Fruit fly (Drosophila melanogaster): Measurements from ENCODE around the gene cal1.

cal1 gene

DNA sequence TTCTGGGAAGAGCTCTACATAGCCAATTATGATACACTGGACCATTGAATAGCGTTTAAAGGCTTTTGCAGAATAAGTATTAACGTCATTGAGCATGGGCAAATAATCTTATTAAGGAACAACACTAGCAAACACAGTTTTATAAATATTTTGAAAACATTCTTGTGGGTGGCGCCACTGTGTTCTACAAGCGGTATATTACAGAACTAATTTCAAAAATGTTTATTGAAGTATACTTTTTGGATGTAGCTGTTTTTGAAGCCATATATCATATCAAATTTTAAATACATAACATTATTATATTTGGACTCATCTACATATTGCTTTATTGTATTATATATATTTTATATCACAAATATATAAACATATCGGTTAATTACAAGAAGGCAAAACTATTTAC lies 20.8 kb downstream of the cal1 start:
- TF ChIP-seq CTCF (GFP tag; optimal IDR thresholded peaks at IDR 0.05), result peak; percentile 93
- no peak for TF ChIP-seq tup (GFP tag; optimal IDR thresholded peaks at IDR 0.05)
- TF ChIP-seq Hr3 (GFP tag; optimal IDR thresholded peaks at IDR 0.05), result no peak
- TF ChIP-seq zen (tag; optimal IDR thresholded peaks at IDR 0.05), result no peak
- TF ChIP-seq CG1529 (GFP tag; optimal IDR thresholded peaks at IDR 0.05), result no peak
- TF ChIP-seq abd-A (tag; optimal IDR thresholded peaks at IDR 0.05), result no peak
- TF ChIP-seq run (tag; optimal IDR thresholded peaks at IDR 0.05), result no peak
- no peak for TF ChIP-seq phol (tag; optimal IDR thresholded peaks at IDR 0.05)
- no peak for TF ChIP-seq CG14441 (GFP tag; IDR thresholded peaks at IDR 0.05)
- peak; percentile 50 for TF ChIP-seq stwl (tag; optimal IDR thresholded peaks at IDR 0.05)
- no peak for TF ChIP-seq CG9932 (GFP tag; IDR thresholded peaks at IDR 0.05)
- TF ChIP-seq E2f1 (GFP tag; IDR thresholded peaks at IDR 0.05), result no peak
- no peak for TF ChIP-seq bigmax (GFP tag; optimal IDR thresholded peaks at IDR 0.05)
- no peak for TF ChIP-seq YL-1 (GFP tag; optimal IDR thresholded peaks at IDR 0.05)
- TF ChIP-seq ac (GFP tag; optimal IDR thresholded peaks at IDR 0.05), result no peak
- TF ChIP-seq CG1603 (tag; optimal IDR thresholded peaks at IDR 0.05), result no peak
- no peak for TF ChIP-seq sim (GFP tag; IDR thresholded peaks at IDR 0.05)
- no peak for TF ChIP-seq lov (optimal IDR thresholded peaks at IDR 0.05)
- TF ChIP-seq lov (GFP tag; IDR thresholded peaks at IDR 0.05), result no peak
- TF ChIP-seq CG5245 (GFP tag; optimal IDR thresholded peaks at IDR 0.05), result no peak
- TF ChIP-seq CG6791 (GFP tag; IDR thresholded peaks at IDR 0.05; ENCODE audit: partially characterized antibody), result no peak
- peak; percentile 20; the same call in 1 of the 2 replicates for TF ChIP-seq CG32532 (GFP tag; IDR thresholded peaks at IDR 0.05)
- peak; percentile 42 for TF ChIP-seq sd (tag; optimal IDR thresholded peaks at IDR 0.05)
- TF ChIP-seq CG9437 (GFP tag; optimal IDR thresholded peaks at IDR 0.05), result no peak
- TF ChIP-seq ab (GFP tag; optimal IDR thresholded peaks at IDR 0.05), result no peak
- no peak for TF ChIP-seq Ptx1 (GFP tag; IDR thresholded peaks at IDR 0.05)
- TF ChIP-seq croc (GFP tag; conservative IDR thresholded peaks at IDR 0.05), result no peak
- TF ChIP-seq fu2 (GFP tag; optimal IDR thresholded peaks at IDR 0.05), result no peak

- TF ChIP-seq vvl (GFP tag; IDR thresholded peaks at IDR 0.05), result peak; percentile 15; the same call in 1 of the 2 replicates
- TF ChIP-seq Gsc (GFP tag; IDR thresholded peaks at IDR 0.05), result no peak
- no peak for TF ChIP-seq chn (GFP tag; optimal IDR thresholded peaks at IDR 0.05)
- no peak for TF ChIP-seq CG3281 (GFP tag; optimal IDR thresholded peaks at IDR 0.05)
- peak; percentile 6 for TF ChIP-seq gsb-n (tag; optimal IDR thresholded peaks at IDR 0.05)
- no peak for TF ChIP-seq CG14441 (GFP tag; IDR thresholded peaks at IDR 0.05)
- TF ChIP-seq oc (tag; optimal IDR thresholded peaks at IDR 0.05), result peak; percentile 4
- peak; percentile 2 for TF ChIP-seq Blimp-1 (GFP tag; optimal IDR thresholded peaks at IDR 0.05)
- no peak for TF ChIP-seq Adf1 (GFP tag; IDR thresholded peaks at IDR 0.05)
- peak; percentile 56 for TF ChIP-seq Neu2 (GFP tag; optimal IDR thresholded peaks at IDR 0.05; ENCODE audit: borderline replicate concordance)
- no peak for TF ChIP-seq CG11456 (GFP tag; IDR thresholded peaks at IDR 0.05)
Observed at dm6 chr3R:17110880-17111726, 23.0 kb downstream of the cal1 start.

DNA sequence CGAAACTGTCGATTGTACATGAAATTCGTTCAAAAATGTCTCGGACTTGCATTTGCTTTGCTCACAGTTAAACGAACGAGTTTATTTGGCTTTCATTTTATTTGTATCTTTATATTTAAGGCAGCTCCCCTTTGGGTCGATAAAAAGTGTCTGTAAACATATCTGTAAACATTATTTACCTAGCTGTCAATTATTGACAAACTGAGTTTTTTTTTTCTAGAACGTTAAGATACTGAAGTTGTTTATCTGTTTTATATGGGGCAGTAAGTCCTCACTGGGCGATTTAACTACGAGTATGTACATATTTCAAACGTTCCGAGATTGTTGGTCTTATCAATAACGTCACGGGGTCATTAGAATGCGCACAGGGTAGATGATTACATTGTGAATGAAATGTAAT lies 27.6 kb downstream of the cal1 start:
- TF ChIP-seq CHES-1-like (GFP tag; optimal IDR thresholded peaks at IDR 0.05), result no peak
- no peak for TF ChIP-seq Sox102F (GFP tag; optimal IDR thresholded peaks at IDR 0.05)
- no peak for TF ChIP-seq Side (GFP tag; optimal IDR thresholded peaks at IDR 0.05)
- no peak for TF ChIP-seq Hsf (GFP tag; optimal IDR thresholded peaks at IDR 0.05)
- TF ChIP-seq fru (optimal IDR thresholded peaks at IDR 0.05), result no peak
- no peak for TF ChIP-seq CG31365 (tag; optimal IDR thresholded peaks at IDR 0.05)
- no peak for TF ChIP-seq Ets65A (GFP tag)
- TF ChIP-seq sens-2 (GFP tag; IDR thresholded peaks at IDR 0.05), result no peak
- TF ChIP-seq CG17802 (tag; optimal IDR thresholded peaks at IDR 0.05), result no peak
- TF ChIP-seq D (optimal IDR thresholded peaks at IDR 0.05), result no peak
- peak; percentile 1 for TF ChIP-seq D (GFP tag; optimal IDR thresholded peaks at IDR 0.05)
- no peak for TF ChIP-seq CG14050 (GFP tag; IDR thresholded peaks at IDR 0.05)
- peak; percentile 10 for TF ChIP-seq CG18599 (GFP tag; optimal IDR thresholded peaks at IDR 0.05)
- TF ChIP-seq NC2β (GFP tag; optimal IDR thresholded peaks at IDR 0.05), result no peak

All from whole organism, embryonic.